Fruit fly (Drosophila melanogaster): ENCODE results near the gene Ent3.
A peak's percentile ranks its signal among the peaks of the same experiment; 100 is the strongest.

Gene Ent3

dm6 chr3L:12827705-12828104, 25.7 kb upstream of the Ent3 start:
- TF ChIP-seq CG32264 (GFP tag; optimal IDR thresholded peaks at IDR 0.05) (no peak), Abd-B (GFP tag; optimal IDR thresholded peaks at IDR 0.05) (no peak), br (GFP tag; optimal IDR thresholded peaks at IDR 0.05) (no peak), h (GFP tag; optimal IDR thresholded peaks at IDR 0.05) (no peak), OdsH (GFP tag; optimal IDR thresholded peaks at IDR 0.05) (no peak), dl (GFP tag; optimal IDR thresholded peaks at IDR 0.05; ENCODE audit: insufficient read depth in 1 of 2, partially characterized antibody in 2 of 2) (no peak), N (GFP tag; optimal IDR thresholded peaks at IDR 0.05) (no peak)

- TF ChIP-seq Hr78 (GFP tag; optimal IDR thresholded peaks at IDR 0.05) (no peak), Rel (GFP tag; optimal IDR thresholded peaks at IDR 0.05) (no peak), Rel (tag; optimal IDR thresholded peaks at IDR 0.05) (no peak), Mio (GFP tag; optimal IDR thresholded peaks at IDR 0.05) (no peak), N (GFP tag; optimal IDR thresholded peaks at IDR 0.05) (no peak), OdsH (GFP tag; optimal IDR thresholded peaks at IDR 0.05) (no peak), Myc (optimal IDR thresholded peaks at IDR 0.05) (no peak), dl (GFP tag; optimal IDR thresholded peaks at IDR 0.05; ENCODE audit: insufficient read depth in 1 of 2, partially characterized antibody in 2 of 2) (no peak), usp (GFP tag; optimal IDR thresholded peaks at IDR 0.05) (no peak)
Observed at dm6 chr3L:12828532-12828931, 24.9 kb upstream of the Ent3 start.

- TF ChIP-seq dsf (GFP tag; optimal IDR thresholded peaks at IDR 0.05; ENCODE audit: borderline replicate concordance) (no peak), brk (GFP tag; optimal IDR thresholded peaks at IDR 0.05) (no peak), pan (optimal IDR thresholded peaks at IDR 0.05) (no peak), br (GFP tag; optimal IDR thresholded peaks at IDR 0.05) (no peak), HLH106 (tag; optimal IDR thresholded peaks at IDR 0.05) (no peak), foxo (GFP tag; optimal IDR thresholded peaks at IDR 0.05) (no peak), Mio (GFP tag; optimal IDR thresholded peaks at IDR 0.05) (no peak)
Observed at dm6 chr3L:12830416-12830815, 23.0 kb upstream of the Ent3 start.

dm6 chr3L:12831290-12831952, 22.0 kb upstream of the Ent3 start:
- TF ChIP-seq Hnf4 (GFP tag; optimal IDR thresholded peaks at IDR 0.05) = peak; percentile 50
- TF ChIP-seq Abd-B (GFP tag; optimal IDR thresholded peaks at IDR 0.05) = no peak
- no peak for TF ChIP-seq dmrt93B (GFP tag; optimal IDR thresholded peaks at IDR 0.05)
- no peak for TF ChIP-seq GATAd (GFP tag; optimal IDR thresholded peaks at IDR 0.05)
- TF ChIP-seq fru (GFP tag; optimal IDR thresholded peaks at IDR 0.05) = peak; percentile 74
- peak; percentile 62 for TF ChIP-seq tai (GFP tag; optimal IDR thresholded peaks at IDR 0.05)
- peak; percentile 71 for TF ChIP-seq OdsH (GFP tag; optimal IDR thresholded peaks at IDR 0.05)
- TF ChIP-seq Sp1 (GFP tag; optimal IDR thresholded peaks at IDR 0.05) = peak; percentile 47
- TF ChIP-seq Vsx2 (GFP tag; optimal IDR thresholded peaks at IDR 0.05; ENCODE audit: partially characterized antibody) = no peak
- TF ChIP-seq foxo (GFP tag; optimal IDR thresholded peaks at IDR 0.05) = peak in 1 of 2 experiments; percentile 69
- TF ChIP-seq brk (GFP tag; optimal IDR thresholded peaks at IDR 0.05) = peak; percentile 53
- TF ChIP-seq psq (GFP tag; optimal IDR thresholded peaks at IDR 0.05) = peak; percentile 41
- peak; percentile 76 for TF ChIP-seq rgr (GFP tag; optimal IDR thresholded peaks at IDR 0.05)
- TF ChIP-seq ey (GFP tag; optimal IDR thresholded peaks at IDR 0.05) = peak; percentile 70
- no peak for TF ChIP-seq Rel (GFP tag; optimal IDR thresholded peaks at IDR 0.05)
- TF ChIP-seq Rel (tag; optimal IDR thresholded peaks at IDR 0.05) = no peak
- peak; percentile 70 for TF ChIP-seq br (GFP tag; optimal IDR thresholded peaks at IDR 0.05)
- peak; percentile 28 for TF ChIP-seq sv (GFP tag; optimal IDR thresholded peaks at IDR 0.05)
- TF ChIP-seq h (GFP tag; optimal IDR thresholded peaks at IDR 0.05) = peak; percentile 81
- peak; percentile 33 for TF ChIP-seq HLH106 (tag; optimal IDR thresholded peaks at IDR 0.05)
- TF ChIP-seq jim (GFP tag; optimal IDR thresholded peaks at IDR 0.05) = no peak

- peak; percentile 90 for TF ChIP-seq Dif (GFP tag; optimal IDR thresholded peaks at IDR 0.05; ENCODE audit: partially characterized antibody)
- TF ChIP-seq Hr83 (GFP tag; optimal IDR thresholded peaks at IDR 0.05; ENCODE audit: poor library complexity, severe bottlenecking) = peak; percentile 5
- peak; percentile 71 to 84 for TF ChIP-seq dl (GFP tag; optimal IDR thresholded peaks at IDR 0.05; ENCODE audit: insufficient read depth in 1 of 2, partially characterized antibody in 2 of 2)
- no peak for TF ChIP-seq Abd-B (GFP tag; optimal IDR thresholded peaks at IDR 0.05)
- peak; percentile 22 for TF ChIP-seq Sp1 (GFP tag; optimal IDR thresholded peaks at IDR 0.05)
- no peak for TF ChIP-seq sv (GFP tag; optimal IDR thresholded peaks at IDR 0.05)
- TF ChIP-seq Rel (GFP tag; optimal IDR thresholded peaks at IDR 0.05) = no peak
- no peak for TF ChIP-seq Rel (tag; optimal IDR thresholded peaks at IDR 0.05)
- peak; percentile 21 for TF ChIP-seq OdsH (GFP tag; optimal IDR thresholded peaks at IDR 0.05)
- peak; percentile 59 for TF ChIP-seq Vsx2 (GFP tag; optimal IDR thresholded peaks at IDR 0.05; ENCODE audit: partially characterized antibody)
- TF ChIP-seq CrebA (GFP tag; optimal IDR thresholded peaks at IDR 0.05; ENCODE audit: borderline replicate concordance) = peak; percentile 10
- peak; percentile 5 for TF ChIP-seq h (GFP tag; optimal IDR thresholded peaks at IDR 0.05)
Observed at dm6 chr3L:12832355-12832881, 21.0 kb upstream of the Ent3 start.
